Worm (Caenorhabditis elegans): Measurements from ENCODE around the gene C25F9.5.

- TF ChIP-seq him-1 (tag; optimal IDR thresholded peaks at IDR 0.05) (no peak), W03F9.2 (tag; optimal IDR thresholded peaks at IDR 0.05) (no peak), dao-5 (tag; optimal IDR thresholded peaks at IDR 0.05) (no peak)
These were observed 39.4 kb downstream of the C25F9.5 start, which contains the start of gene Y43F8A.2 for ce11 chrV:19371253-19371652.
